Worm (Caenorhabditis elegans) whole organism, late embryonic: ENCODE measurements around the gene plc-4.

Experiments used
- T23F11.4 ChIP-seq: fragments of 200-800 bp; sonication (Bioruptor generic); optimal IDR thresholded peaks from 2 replicates; lab custom pipeline; 2018; ENCODE audit warnings: mild to moderate bottlenecking, missing genetic modification characterization, missing compliant biosample characterization
- ama-1 ChIP-seq: fragments of 150-350 bp; optimal IDR thresholded peaks from 2 replicates; lab custom pipeline; 2014
- ceh-31 ChIP-seq: sonication (generic microtip); optimal IDR thresholded peaks from 2 replicates; lab custom pipeline; 2016; ENCODE audit warnings: missing genetic modification characterization, missing compliant biosample characterization
- dve-1 ChIP-seq: sonication (generic microtip); optimal IDR thresholded peaks from 2 replicates; lab custom pipeline; 2017; ENCODE audit warnings: antibody characterized with exemption, mild to moderate bottlenecking, missing genetic modification characterization, missing compliant biosample characterization
- elt-2 ChIP-seq: sonication (generic microtip); optimal IDR thresholded peaks from 2 replicates; lab custom pipeline; 2016; ENCODE audit warnings: missing genetic modification reagents, missing genetic modification characterization, missing compliant biosample characterization
- gmeb-2 ChIP-seq: sonication (generic microtip); optimal IDR thresholded peaks from 2 replicates; lab custom pipeline; 2016; ENCODE audit warnings: missing genetic modification characterization, inconsistent platforms, missing compliant biosample characterization
- lin-11 ChIP-seq: fragments of 200-800 bp; sonication (Bioruptor generic); optimal IDR thresholded peaks from 2 replicates; lab custom pipeline; 2018; ENCODE audit warnings: mild to moderate bottlenecking, missing genetic modification characterization, missing compliant biosample characterization
- nhr-11 ChIP-seq: fragments of 150-350 bp; optimal IDR thresholded peaks from 2 replicates; lab custom pipeline; 2014; ENCODE audit warnings: missing biosample characterization, missing genetic modification characterization
- pha-2 ChIP-seq: sonication (generic microtip); optimal IDR thresholded peaks from 2 replicates; lab custom pipeline; 2017; ENCODE audit warnings: mild to moderate bottlenecking, missing genetic modification characterization, missing compliant biosample characterization
- sdc-2 ChIP-seq: sonication (generic microtip); optimal IDR thresholded peaks from 2 replicates; lab custom pipeline; 2016; ENCODE audit warnings: missing genotype, missing genetic modification characterization, missing compliant biosample characterization
- tbx-2 ChIP-seq: sonication (generic microtip); optimal IDR thresholded peaks from 2 replicates; lab custom pipeline; 2016; ENCODE audit warnings: missing genetic modification characterization, missing compliant biosample characterization
- unc-42 ChIP-seq: sonication (generic microtip); optimal IDR thresholded peaks from 2 replicates; lab custom pipeline; 2016; ENCODE audit warnings: missing genotype, missing genetic modification characterization, missing compliant biosample characterization
- ztf-16 ChIP-seq: sonication (generic microtip); optimal IDR thresholded peaks from 2 replicates; lab custom pipeline; 2017; ENCODE audit warnings: missing genetic modification characterization, missing compliant biosample characterization

DNA sequence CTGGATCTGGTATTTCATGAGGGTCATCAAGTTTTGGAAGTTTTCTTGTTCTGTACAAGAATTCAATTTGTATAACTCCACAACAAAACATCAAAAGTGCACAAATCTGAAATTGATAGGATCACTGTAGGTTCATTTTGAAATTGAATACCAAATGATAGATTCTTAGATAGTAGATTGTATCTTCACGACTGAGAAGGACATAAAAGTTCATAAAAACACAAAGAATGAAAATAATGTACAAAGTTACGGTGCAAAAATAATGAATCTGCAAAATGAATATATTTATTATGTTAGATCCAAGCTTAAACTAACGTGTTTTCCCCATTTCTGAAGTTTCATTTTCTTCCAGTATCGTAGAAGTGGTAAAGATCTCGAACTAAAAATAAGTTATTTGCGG, 11.5 kb downstream of the plc-4 start:
- TF ChIP-seq sdc-2 (tag; lab: Kevin White, UChicago) = no peak
- no peak for TF ChIP-seq nhr-11
- TF ChIP-seq unc-42 (tag; lab: Kevin White, UChicago) = no peak
- no peak for TF ChIP-seq ama-1 (lab: Kevin White, UChicago)
- TF ChIP-seq elt-2 (tag; lab: Kevin White, UChicago) = no peak
- no peak for TF ChIP-seq pha-2 (tag; lab: Kevin White, UChicago)
- no peak for TF ChIP-seq lin-11
- TF ChIP-seq T23F11.4 = no peak
- TF ChIP-seq ceh-31 (tag; lab: Kevin White, UChicago) = no peak
- no peak for TF ChIP-seq dve-1 (tag; lab: Kevin White, UChicago)
- no peak for TF ChIP-seq gmeb-2 (tag; lab: Kevin White, UChicago)
- TF ChIP-seq ztf-16 (tag; lab: Kevin White, UChicago) = no peak
- no peak for TF ChIP-seq tbx-2 (tag; lab: Kevin White, UChicago)
